Worm (Caenorhabditis elegans) whole organism, L4/young adult: ENCODE measurements around the gene sym-1.

Experiments
- W03F9.2 ChIP-seq: fragments of 150-350 bp; optimal IDR thresholded peaks from 2 replicates; lab custom pipeline; 2014; ENCODE audit warnings: missing biosample characterization, missing genetic modification characterization
- dao-5 ChIP-seq: sonication (generic microtip); optimal IDR thresholded peaks from 2 replicates; lab custom pipeline; 2016; ENCODE audit warnings: missing genotype, missing genetic modification characterization, moderate library complexity, missing compliant biosample characterization
- him-1 ChIP-seq: sonication (generic microtip); optimal IDR thresholded peaks from 2 replicates; lab custom pipeline; 2016; ENCODE audit warnings: missing genotype, missing genetic modification reagents, missing genetic modification characterization, missing compliant biosample characterization

ce11 chrX:14563818-14564217, 17.6 kb upstream of the sym-1 start:
- no peak for TF ChIP-seq dao-5 (tag; lab: Kevin White, UChicago)
- no peak for TF ChIP-seq W03F9.2 (tag; lab: Kevin White, UChicago)
- TF ChIP-seq him-1 (tag; lab: Kevin White, UChicago): no peak
